Worm (Caenorhabditis elegans): Measurements from ENCODE around the gene msp-56.

The msp-56 gene

ce11 chrIV:9803544-9803943 is 37.8 kb upstream of the msp-56 start (continued):
- no peak for TF ChIP-seq unc-130 (GFP tag; optimal IDR thresholded peaks at IDR 0.05)
- no peak for TF ChIP-seq D1046.2 (GFP tag; IDR thresholded peaks at IDR 0.05)
- TF ChIP-seq ZK546.5 (tag; optimal IDR thresholded peaks at IDR 0.05) = no peak

- no peak for TF ChIP-seq T20F7.1 (GFP tag; optimal IDR thresholded peaks at IDR 0.05)
- no peak for TF ChIP-seq dmd-8 (GFP tag; IDR thresholded peaks at IDR 0.05)
- no peak for TF ChIP-seq lin-39 (tag; optimal IDR thresholded peaks at IDR 0.05)
- TF ChIP-seq ztf-11 (tag; optimal IDR thresholded peaks at IDR 0.05) = no peak
- TF ChIP-seq hmg-1.1 (GFP tag; IDR thresholded peaks at IDR 0.05) = no peak
- no peak for TF ChIP-seq nhr-48 (tag; optimal IDR thresholded peaks at IDR 0.05)
- TF ChIP-seq R02D3.7 (tag; optimal IDR thresholded peaks at IDR 0.05) = no peak
- TF ChIP-seq fos-1 (tag; optimal IDR thresholded peaks at IDR 0.05) = no peak
- no peak for TF ChIP-seq snpc-4 (tag; optimal IDR thresholded peaks at IDR 0.05)
- no peak for TF ChIP-seq madf-5 (GFP tag; IDR thresholded peaks at IDR 0.05)
- no peak for TF ChIP-seq unc-130 (GFP tag; optimal IDR thresholded peaks at IDR 0.05)
- no peak for TF ChIP-seq dmd-9 (GFP tag; IDR thresholded peaks at IDR 0.05)
- no peak for TF ChIP-seq ceh-28 (tag; optimal IDR thresholded peaks at IDR 0.05)
- no peak for TF ChIP-seq nhr-111 (GFP tag; optimal IDR thresholded peaks at IDR 0.05)
- no peak for TF ChIP-seq F37D6.2 (tag; optimal IDR thresholded peaks at IDR 0.05)
- TF ChIP-seq snpc-1.2 (GFP tag; IDR thresholded peaks at IDR 0.05) = no peak
- no peak for TF ChIP-seq nhr-6 (tag; optimal IDR thresholded peaks at IDR 0.05)
- no peak for TF ChIP-seq mdt-29 (GFP tag; IDR thresholded peaks at IDR 0.05)
- no peak for TF ChIP-seq F44E2.7 (GFP tag; IDR thresholded peaks at IDR 0.05)
- no peak for TF ChIP-seq ZK546.5 (tag; optimal IDR thresholded peaks at IDR 0.05)
Measured at ce11 chrIV:9810633-9811032, 30.7 kb upstream of the msp-56 start, which contains the start of gene dct-15. TSS of gene dct-15 (minus strand) at chrIV:9810733.

- TF ChIP-seq R02D3.7 (tag; optimal IDR thresholded peaks at IDR 0.05) = no peak
- TF ChIP-seq aha-1 (tag) = peak; percentile 63
Measured at ce11 chrIV:9811487-9811886, 29.9 kb upstream of the msp-56 start.

ce11 chrIV:9815432-9815831 is 25.9 kb upstream of the msp-56 start, which contains the start of gene egl-20:
TSS of gene egl-20 (minus strand) at chrIV:9815532.
- TF ChIP-seq nhr-11 (tag; optimal IDR thresholded peaks at IDR 0.05) = no peak
- no peak for TF ChIP-seq nhr-77 (tag; optimal IDR thresholded peaks at IDR 0.05)
- TF ChIP-seq ceh-28 (tag; optimal IDR thresholded peaks at IDR 0.05) = no peak
- TF ChIP-seq snpc-1.2 (GFP tag; IDR thresholded peaks at IDR 0.05) = no peak
- TF ChIP-seq zip-11 (GFP tag; IDR thresholded peaks at IDR 0.05) = no peak

ce11 chrIV:9821621-9822020 is 19.7 kb upstream of the msp-56 start, which contains the start of gene col-123:
TSS of gene col-123 (plus strand) at chrIV:9821921.
- no peak for TF ChIP-seq F49E8.2 (tag; optimal IDR thresholded peaks at IDR 0.05; ENCODE audit: borderline replicate concordance)
- no peak for TF ChIP-seq tra-1 (GFP tag; IDR thresholded peaks at IDR 0.05)
- TF ChIP-seq nhr-6 (tag; optimal IDR thresholded peaks at IDR 0.05) = no peak
- TF ChIP-seq madf-9 (GFP tag; conservative IDR thresholded peaks at IDR 0.05) = no peak
- no peak for TF ChIP-seq snpc-1.2 (GFP tag; IDR thresholded peaks at IDR 0.05)
- no peak for TF ChIP-seq tag-97 (GFP tag; IDR thresholded peaks at IDR 0.05)
- no peak for TF ChIP-seq lsy-2 (tag; optimal IDR thresholded peaks at IDR 0.05)
- no peak for TF ChIP-seq sdz-12 (GFP tag; optimal IDR thresholded peaks at IDR 0.05)
- TF ChIP-seq nhr-237 (tag; optimal IDR thresholded peaks at IDR 0.05) = no peak
- no peak for TF ChIP-seq saeg-2 (GFP tag; IDR thresholded peaks at IDR 0.05)
- no peak for TF ChIP-seq vab-7 (GFP tag; IDR thresholded peaks at IDR 0.05)
- no peak for TF ChIP-seq nhr-25 (tag; optimal IDR thresholded peaks at IDR 0.05; ENCODE audit: borderline replicate concordance, insufficient read depth)
- no peak for TF ChIP-seq nhr-28 (tag; optimal IDR thresholded peaks at IDR 0.05)
- TF ChIP-seq daf-8 (GFP tag; IDR thresholded peaks at IDR 0.05) = no peak
- no peak for TF ChIP-seq lin-39 (tag; optimal IDR thresholded peaks at IDR 0.05)
- TF ChIP-seq nhr-11 (tag; optimal IDR thresholded peaks at IDR 0.05) = no peak
- TF ChIP-seq zip-11 (GFP tag; IDR thresholded peaks at IDR 0.05) = no peak
- TF ChIP-seq cey-2 (tag; optimal IDR thresholded peaks at IDR 0.05; ENCODE audit: borderline replicate concordance, insufficient read depth) = no peak

All from whole organism, L4 larva.